Fruit fly (Drosophila melanogaster) whole organism, prepupa: ENCODE data around the gene arx.

Source experiments
- CG10669 ChIP-seq: fragments of 200-800 bp; sonication (Bioruptor generic); optimal IDR thresholded peaks from 3 replicates; lab custom pipeline; 2018; ENCODE audit warnings: missing biosample characterization, mild to moderate bottlenecking, missing genetic modification characterization, moderate library complexity
- Ets21C ChIP-seq: fragments of 200-800 bp; sonication (Bioruptor generic); optimal IDR thresholded peaks from 3 replicates; lab custom pipeline; 2016; ENCODE audit warnings: missing biosample characterization, missing genetic modification characterization
- Hr39 ChIP-seq: fragments of 200-800 bp; sonication (Bioruptor generic); optimal IDR thresholded peaks from 2 replicates; lab custom pipeline; 2016; ENCODE audit warnings: missing biosample characterization, missing genetic modification characterization
- Smox ChIP-seq: fragments of 200-800 bp; sonication (Bioruptor generic); optimal IDR thresholded peaks from 3 replicates; lab custom pipeline; 2016; ENCODE audit warnings: missing biosample characterization, missing genetic modification characterization

dm6 chr3L:18852223-18852622 is 49.1 kb downstream of the arx start:
- TF ChIP-seq Hr39 (GFP tag; lab: Kevin White, UChicago) (no peak), CG10669 (no peak), Ets21C (GFP tag; lab: Kevin White, UChicago) (no peak), Smox (GFP tag; lab: Kevin White, UChicago) (no peak)
